Worm (Caenorhabditis elegans) whole organism, L3 larva: ENCODE data around the gene F43E2.6.

Source experiments
- aly-2 ChIP-seq: fragments of 150-350 bp; optimal IDR thresholded peaks from 2 replicates; lab custom pipeline; 2014; ENCODE audit warnings: missing biosample characterization, missing genetic modification characterization
- ama-1 ChIP-seq: fragments of 150-350 bp; optimal IDR thresholded peaks from 2 replicates; lab custom pipeline; 2018
- ceh-28 ChIP-seq: fragments of 150-350 bp; optimal IDR thresholded peaks from 2 replicates; lab custom pipeline; 2014; ENCODE audit warnings: missing biosample characterization, missing genetic modification reagents, missing genetic modification characterization
- ceh-82 ChIP-seq: fragments of 150-350 bp; optimal IDR thresholded peaks from 2 replicates; lab custom pipeline; 2014; ENCODE audit warnings: missing biosample characterization, missing genetic modification characterization
- daf-12 ChIP-seq: fragments of 150-350 bp; optimal IDR thresholded peaks from 2 replicates; lab custom pipeline; 2014; ENCODE audit warnings: missing biosample characterization, missing genetic modification reagents, missing genetic modification characterization
- egl-5 ChIP-seq: fragments of 150-350 bp; optimal IDR thresholded peaks from 2 replicates; lab custom pipeline; 2017; ENCODE audit warnings: missing biosample characterization, missing genetic modification reagents, missing genetic modification characterization, inconsistent platforms
- elt-2 ChIP-seq: sonication (generic microtip); optimal IDR thresholded peaks from 2 replicates; lab custom pipeline; 2016; ENCODE audit warnings: missing genetic modification reagents, mild to moderate bottlenecking, missing genetic modification characterization, missing compliant biosample characterization
- elt-3 ChIP-seq, 3 experiments: fragments of 150-350 bp in 1 of 3; sonication (generic microtip) in 2 of 3; optimal IDR thresholded peaks; 2 replicates in 2 of 3; 4 replicates in 1 of 3; lab custom pipeline; 2014 to 2017; ENCODE audit warnings: missing biosample characterization in 3 of 3, missing genetic modification characterization in 3 of 3
- eor-1 ChIP-seq, 2 experiments: fragments of 150-350 bp; optimal IDR thresholded peaks; 2 replicates each; lab custom pipeline; 2014 to 2018; ENCODE audit warnings: missing biosample characterization in 2 of 2, missing genetic modification characterization in 2 of 2
- fkh-10 ChIP-seq: sonication (generic microtip); optimal IDR thresholded peaks from 2 replicates; lab custom pipeline; 2017; ENCODE audit warnings: missing biosample characterization, missing genetic modification reagents, missing genetic modification characterization
- fos-1 ChIP-seq: fragments of 150-350 bp; optimal IDR thresholded peaks from 2 replicates; lab custom pipeline; 2014; ENCODE audit warnings: missing biosample characterization, missing genetic modification characterization
- lin-15B ChIP-seq: fragments of 150-350 bp; optimal IDR thresholded peaks from 2 replicates; lab custom pipeline; 2014; ENCODE audit warnings: missing biosample characterization, missing genetic modification characterization
- lin-39 ChIP-seq: fragments of 150-350 bp; optimal IDR thresholded peaks from 2 replicates; lab custom pipeline; 2018; ENCODE audit warnings: missing biosample characterization, missing genetic modification reagents, missing genetic modification characterization
- lsy-12 ChIP-seq: sonication (generic microtip); optimal IDR thresholded peaks from 2 replicates; lab custom pipeline; 2016; ENCODE audit warnings: mild to moderate bottlenecking, missing genetic modification characterization, missing compliant biosample characterization
- mml-1 ChIP-seq: fragments of 150-350 bp; sonication (generic microtip); optimal IDR thresholded peaks from 3 replicates; lab custom pipeline; 2014; ENCODE audit warnings: missing biosample characterization, missing genetic modification characterization
- nfya-1 ChIP-seq: sonication (generic microtip); optimal IDR thresholded peaks from 2 replicates; lab custom pipeline; 2017; ENCODE audit warnings: missing genetic modification characterization, mild to moderate bottlenecking, missing compliant biosample characterization, antibody characterized with exemption, moderate library complexity; ENCODE audit not compliant: insufficient read depth
- nhr-11 ChIP-seq: fragments of 150-350 bp; optimal IDR thresholded peaks from 2 replicates; lab custom pipeline; 2014; ENCODE audit warnings: missing biosample characterization, missing genetic modification characterization
- nhr-25 ChIP-seq: sonication (generic microtip); optimal IDR thresholded peaks from 2 replicates; lab custom pipeline; 2017; ENCODE audit warnings: missing biosample characterization, missing genetic modification characterization
- nhr-43 ChIP-seq: sonication (generic microtip); optimal IDR thresholded peaks from 2 replicates; lab custom pipeline; 2016; ENCODE audit warnings: mild to moderate bottlenecking, missing genetic modification characterization, missing compliant biosample characterization; ENCODE audit not compliant: poor library complexity, severe bottlenecking
- nhr-76 ChIP-seq: fragments of 150-350 bp; sonication (generic microtip); optimal IDR thresholded peaks from 5 replicates; lab custom pipeline; 2014; ENCODE audit warnings: missing biosample characterization, missing genetic modification characterization
- pha-4 ChIP-seq: fragments of 150-350 bp; optimal IDR thresholded peaks from 2 replicates; lab custom pipeline; 2014; ENCODE audit warnings: missing biosample characterization, missing genetic modification reagents, missing genetic modification characterization
- sea-2 ChIP-seq: fragments of 150-350 bp; sonication (generic microtip); optimal IDR thresholded peaks from 4 replicates; lab custom pipeline; 2014; ENCODE audit warnings: missing biosample characterization, missing genetic modification reagents, missing genetic modification characterization
- skn-1 ChIP-seq: fragments of 150-350 bp; optimal IDR thresholded peaks from 2 replicates; lab custom pipeline; 2014; ENCODE audit warnings: missing biosample characterization, missing genetic modification characterization
- snpc-4 ChIP-seq: fragments of 150-350 bp; optimal IDR thresholded peaks from 2 replicates; lab custom pipeline; 2014; ENCODE audit warnings: missing biosample characterization, missing genetic modification characterization
- tbx-2 ChIP-seq: sonication (generic microtip); optimal IDR thresholded peaks from 2 replicates; lab custom pipeline; 2016; ENCODE audit warnings: mild to moderate bottlenecking, missing genetic modification characterization, missing compliant biosample characterization
- unc-39 ChIP-seq: sonication (generic microtip); optimal IDR thresholded peaks from 4 replicates; lab custom pipeline; 2017; ENCODE audit warnings: missing biosample characterization, missing genetic modification characterization
- unc-62 ChIP-seq: fragments of 150-350 bp; sonication (generic microtip); optimal IDR thresholded peaks from 4 replicates; lab custom pipeline; 2014; ENCODE audit warnings: missing biosample characterization, missing genetic modification reagents, missing genetic modification characterization
- ztf-11 ChIP-seq: fragments of 150-350 bp; optimal IDR thresholded peaks from 2 replicates; lab custom pipeline; 2014; ENCODE audit warnings: missing biosample characterization, missing genetic modification characterization
- ztf-4 ChIP-seq: fragments of 150-350 bp; optimal IDR thresholded peaks from 2 replicates; lab custom pipeline; 2014; ENCODE audit warnings: missing biosample characterization, missing genetic modification characterization

F43E2.6 gene

ce11 chrII:7326199-7326598 is 42.5 kb downstream of the F43E2.6 start:
- no peak for TF ChIP-seq ceh-28 (tag; lab: Kevin White, UChicago)
- TF ChIP-seq fkh-10 (GFP tag; lab: Kevin White, UChicago) = peak; percentile 60
- TF ChIP-seq, all 47 proteins: peak for 1

ce11 chrII:7325063-7325480 is 43.6 kb downstream of the F43E2.6 start:
- TF ChIP-seq lin-39 (tag; lab: Kevin White, UChicago) (peak; percentile 37), ztf-11 (tag; lab: Kevin White, UChicago) (no peak), fkh-10 (GFP tag; lab: Kevin White, UChicago) (peak; percentile 67), nfya-1 (tag; lab: Kevin White, UChicago) (peak; percentile 37), tbx-2 (tag; lab: Kevin White, UChicago) (no peak), elt-2 (tag; lab: Kevin White, UChicago) (no peak), ama-1 (lab: Kevin White, UChicago) (no peak)

ce11 chrII:7323925-7324324 is 44.7 kb downstream of the F43E2.6 start, which contains the start of gene F21D12.3:
TSS of gene F21D12.3 (minus strand) at chrII:7324025.
- TF ChIP-seq lsy-12 (tag; lab: Kevin White, UChicago) = no peak
- peak; percentile 8 for TF ChIP-seq ama-1 (lab: Kevin White, UChicago)
- no peak for TF ChIP-seq lin-15B (tag; lab: Kevin White, UChicago)

ce11 chrII:7323317-7323716 is 45.3 kb downstream of the F43E2.6 start:
- TF ChIP-seq mml-1 (no peak), sea-2 (GFP tag; lab: Kevin White, UChicago) (no peak), egl-5 (tag; lab: Kevin White, UChicago) (peak; percentile 11), nhr-11 (tag; lab: Kevin White, UChicago) (peak; percentile 67), elt-3 (tag; optimal IDR thresholded peaks at IDR 0.05; lab: Kevin White, UChicago) (no peak), unc-62 (peak; percentile 79), unc-39 (tag; lab: Kevin White, UChicago) (no peak), nfya-1 (tag; lab: Kevin White, UChicago) (peak; percentile 20), lin-39 (tag; lab: Kevin White, UChicago) (peak; percentile 66), snpc-4 (peak; percentile 21), daf-12 (no peak)

- TF ChIP-seq skn-1 (tag; lab: Kevin White, UChicago) (no peak), mml-1 (no peak), nhr-76 (tag; lab: Kevin White, UChicago) (no peak), eor-1 (tag; optimal IDR thresholded peaks at IDR 0.05; lab: Kevin White, UChicago) (no peak), pha-4 (tag; lab: Kevin White, UChicago) (no peak), ama-1 (lab: Kevin White, UChicago) (no peak), ztf-4 (tag; lab: Kevin White, UChicago) (no peak), lsy-12 (tag; lab: Kevin White, UChicago) (peak; percentile 58), aly-2 (tag; lab: Kevin White, UChicago) (no peak), ceh-28 (tag; lab: Kevin White, UChicago) (no peak), nhr-43 (tag; lab: Kevin White, UChicago) (peak; percentile 25), ceh-82 (tag; lab: Kevin White, UChicago) (no peak), unc-39 (tag; lab: Kevin White, UChicago) (no peak), lin-39 (tag; lab: Kevin White, UChicago) (no peak)
Measured at ce11 chrII:7319471-7319870, 49.2 kb downstream of the F43E2.6 start.

- no peak for TF ChIP-seq nhr-25 (tag; lab: Kevin White, UChicago)
- no peak for TF ChIP-seq unc-39 (tag; lab: Kevin White, UChicago)
- TF ChIP-seq fos-1 (tag; lab: Kevin White, UChicago) = no peak
- TF ChIP-seq sea-2 (GFP tag; lab: Kevin White, UChicago) = no peak
Measured at ce11 chrII:7317468-7317867, 51.2 kb downstream of the F43E2.6 start, which contains the start of gene F21D12.2. TSS of gene F21D12.2 (plus strand) at chrII:7317768.
